Worm (Caenorhabditis elegans): ENCODE measurements around the gene F42H10.6.

Gene F42H10.6

ce11 chrIII:8466735-8467134 lies 13.5 kb downstream of the F42H10.6 start, which contains the start of gene mig-39:
mig-39 (plus strand) TSS chrIII:8467035.
- TF ChIP-seq ceh-88 (GFP tag; IDR thresholded peaks at IDR 0.05) (no peak), efl-3 (GFP tag; optimal IDR thresholded peaks at IDR 0.05) (no peak), ceh-63 (GFP tag; optimal IDR thresholded peaks at IDR 0.05) (no peak), unc-130 (tag; optimal IDR thresholded peaks at IDR 0.05) (no peak), lsy-2 (tag; optimal IDR thresholded peaks at IDR 0.05) (no peak), pag-3 (tag; optimal IDR thresholded peaks at IDR 0.05; ENCODE audit: borderline replicate concordance, insufficient read depth) (no peak), hpl-2 (GFP tag; optimal IDR thresholded peaks at IDR 0.05) (no peak), unc-62 (GFP tag; optimal IDR thresholded peaks at IDR 0.05) (no peak), ces-1 (GFP tag; optimal IDR thresholded peaks at IDR 0.05) (no peak), nhr-85 (tag) (no peak), ceh-90 (tag; optimal IDR thresholded peaks at IDR 0.05) (no peak), grh-1 (GFP tag; IDR thresholded peaks at IDR 0.05) (no peak), sptf-1 (tag; optimal IDR thresholded peaks at IDR 0.05) (no peak), fos-1 (tag; optimal IDR thresholded peaks at IDR 0.05) (no peak)

DNA sequence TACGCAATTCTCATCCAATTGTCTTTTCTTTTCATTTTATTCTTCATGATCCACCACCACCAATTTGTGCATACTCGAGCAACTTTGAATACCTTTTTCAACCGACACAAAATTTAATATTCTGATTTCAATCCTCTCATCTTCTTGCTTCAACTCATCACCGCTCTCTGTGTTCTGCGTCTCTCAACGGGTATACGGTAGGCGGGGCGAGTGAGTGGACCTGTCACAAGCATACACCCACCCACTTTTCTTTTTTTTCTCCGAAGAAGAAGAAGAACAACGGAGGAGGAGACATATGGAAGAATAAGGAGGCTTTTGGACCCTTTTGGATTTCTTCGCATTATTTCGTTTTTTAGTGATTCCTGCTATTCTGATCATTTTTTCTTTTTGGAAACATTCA lies 18.8 kb downstream of the F42H10.6 start:
- TF ChIP-seq tlp-1 (tag; optimal IDR thresholded peaks at IDR 0.05) (no peak), nhr-28 (tag; optimal IDR thresholded peaks at IDR 0.05) (no peak), unc-130 (tag; optimal IDR thresholded peaks at IDR 0.05) (no peak), tbx-2 (tag; optimal IDR thresholded peaks at IDR 0.05) (no peak), fkh-4 (tag; optimal IDR thresholded peaks at IDR 0.05; ENCODE audit: borderline replicate concordance) (no peak), blmp-1 (tag; optimal IDR thresholded peaks at IDR 0.05) (peak; percentile 47), lsy-2 (tag; optimal IDR thresholded peaks at IDR 0.05) (peak; percentile 49 to 84), snu-23 (GFP tag; optimal IDR thresholded peaks at IDR 0.05) (no peak), aly-2 (tag; optimal IDR thresholded peaks at IDR 0.05) (no peak), efl-3 (GFP tag; optimal IDR thresholded peaks at IDR 0.05) (no peak), jun-1 (tag; optimal IDR thresholded peaks at IDR 0.05) (no peak)

ce11 chrIII:8457605-8458004 lies 22.6 kb downstream of the F42H10.6 start:
- no peak for TF ChIP-seq nhr-11 (tag; optimal IDR thresholded peaks at IDR 0.05)
- TF ChIP-seq efl-1 (optimal IDR thresholded peaks at IDR 0.05) = no peak
- TF ChIP-seq efl-1 (GFP tag; optimal IDR thresholded peaks at IDR 0.05 in 1 of 2) = peak in 1 of 2 experiments; percentile 51

DNA sequence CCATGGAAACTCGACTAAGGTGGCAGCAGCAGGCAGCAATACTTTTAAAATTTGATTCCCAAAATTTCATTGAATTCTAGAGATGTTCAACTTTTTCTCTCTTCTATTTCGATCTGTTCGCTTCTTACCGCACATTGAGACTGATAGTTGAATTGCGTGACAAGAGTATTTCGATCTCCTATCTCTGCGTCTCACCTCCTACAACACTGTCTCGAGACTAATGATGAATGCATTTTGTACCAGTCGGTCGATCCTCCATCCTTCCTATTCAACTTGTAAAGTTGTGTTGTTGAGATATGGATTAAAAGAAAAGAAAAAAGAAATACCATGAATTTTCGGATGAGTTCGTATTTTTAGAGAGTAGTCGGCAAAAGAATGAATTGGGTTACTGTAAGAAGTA lies 29.1 kb downstream of the F42H10.6 start:
- TF ChIP-seq nhr-77 (tag; optimal IDR thresholded peaks at IDR 0.05) (no peak), lsy-2 (tag; optimal IDR thresholded peaks at IDR 0.05) (no peak), ceh-63 (GFP tag; optimal IDR thresholded peaks at IDR 0.05) (no peak), dpl-1 (GFP tag; optimal IDR thresholded peaks at IDR 0.05) (no peak), ama-1 (optimal IDR thresholded peaks at IDR 0.05) (no peak), alr-1 (tag; optimal IDR thresholded peaks at IDR 0.05; ENCODE audit: borderline replicate concordance) (no peak), Y116A8C.19 (tag; optimal IDR thresholded peaks at IDR 0.05; ENCODE audit: borderline replicate concordance) (no peak), nhr-28 (tag; optimal IDR thresholded peaks at IDR 0.05) (no peak), fkh-10 (GFP tag; optimal IDR thresholded peaks at IDR 0.05) (no peak)

DNA sequence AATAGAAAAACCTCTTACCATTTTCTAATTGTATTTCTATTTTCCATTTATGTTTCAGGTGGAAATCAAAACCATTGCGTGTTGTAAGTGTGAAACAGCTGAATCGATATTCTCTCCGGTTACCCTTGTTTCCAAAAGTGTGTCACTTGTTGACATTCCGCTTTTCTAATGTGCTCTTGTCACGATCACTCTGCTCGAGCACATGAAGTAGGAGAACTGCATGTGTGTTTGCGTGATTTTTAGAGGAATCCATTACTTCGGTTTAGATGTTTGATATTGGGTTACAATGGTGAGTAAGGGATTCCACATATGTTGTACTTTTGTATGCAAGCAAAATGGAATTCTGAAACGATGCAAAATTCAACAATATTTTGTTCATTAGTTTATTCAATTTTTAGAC lies 29.8 kb downstream of the F42H10.6 start:
- no peak for TF ChIP-seq aly-2 (tag; optimal IDR thresholded peaks at IDR 0.05)
- no peak for TF ChIP-seq efl-1 (optimal IDR thresholded peaks at IDR 0.05)
- peak in 1 of 2 experiments; percentile 91 for TF ChIP-seq efl-1 (GFP tag; optimal IDR thresholded peaks at IDR 0.05 in 1 of 2)
- TF ChIP-seq ztf-4 (tag; optimal IDR thresholded peaks at IDR 0.05) = peak; percentile 14
- TF ChIP-seq isw-1 (GFP tag; IDR thresholded peaks at IDR 0.05) = no peak
- TF ChIP-seq ztf-11 (tag; optimal IDR thresholded peaks at IDR 0.05) = peak in 1 of 2 experiments; percentile 1
- TF ChIP-seq mep-1 (tag; optimal IDR thresholded peaks at IDR 0.05) = peak; percentile 32
- TF ChIP-seq ama-1 (optimal IDR thresholded peaks at IDR 0.05) = peak; percentile 8
